Worm (Caenorhabditis elegans) whole organism, L3 larva: Measurements from ENCODE around the gene srw-76.

Source experiments
- R02D3.7 ChIP-seq: fragments of 150-350 bp; optimal IDR thresholded peaks from 2 replicates; lab custom pipeline; 2014; ENCODE audit warnings: missing biosample characterization, missing genetic modification characterization
- ama-1 ChIP-seq: fragments of 150-350 bp; optimal IDR thresholded peaks from 2 replicates; lab custom pipeline; 2018
- ceh-9 ChIP-seq: sonication (generic microtip); optimal IDR thresholded peaks from 2 replicates; lab custom pipeline; 2018; ENCODE audit warnings: missing biosample characterization, missing genetic modification characterization
- egl-27 ChIP-seq: sonication (generic microtip); optimal IDR thresholded peaks from 4 replicates; lab custom pipeline; 2017; ENCODE audit warnings: missing biosample characterization, missing genetic modification reagents, missing genetic modification characterization
- egl-5 ChIP-seq: fragments of 150-350 bp; optimal IDR thresholded peaks from 2 replicates; lab custom pipeline; 2017; ENCODE audit warnings: missing biosample characterization, missing genetic modification reagents, missing genetic modification characterization, inconsistent platforms
- elt-1 ChIP-seq: fragments of 150-350 bp; optimal IDR thresholded peaks from 2 replicates; lab custom pipeline; 2014; ENCODE audit warnings: missing biosample characterization, missing genetic modification characterization
- elt-2 ChIP-seq: sonication (generic microtip); optimal IDR thresholded peaks from 2 replicates; lab custom pipeline; 2016; ENCODE audit warnings: missing genetic modification reagents, mild to moderate bottlenecking, missing genetic modification characterization, missing compliant biosample characterization
- elt-3 ChIP-seq, 3 experiments: fragments of 150-350 bp in 1 of 3; sonication (generic microtip) in 2 of 3; optimal IDR thresholded peaks; 2 replicates in 2 of 3; 4 replicates in 1 of 3; lab custom pipeline; 2014 to 2017; ENCODE audit warnings: missing biosample characterization in 3 of 3, missing genetic modification characterization in 3 of 3
- eor-1 ChIP-seq, 2 experiments: fragments of 150-350 bp; optimal IDR thresholded peaks; 2 replicates each; lab custom pipeline; 2014 to 2018; ENCODE audit warnings: missing biosample characterization in 2 of 2, missing genetic modification characterization in 2 of 2
- fkh-10 ChIP-seq: sonication (generic microtip); optimal IDR thresholded peaks from 2 replicates; lab custom pipeline; 2017; ENCODE audit warnings: missing biosample characterization, missing genetic modification reagents, missing genetic modification characterization
- fkh-2 ChIP-seq: fragments of 150-350 bp; optimal IDR thresholded peaks from 2 replicates; lab custom pipeline; 2014; ENCODE audit warnings: missing biosample characterization, missing genetic modification reagents, missing genetic modification characterization
- hmg-11 ChIP-seq: sonication (generic microtip); optimal IDR thresholded peaks from 2 replicates; lab custom pipeline; 2016; ENCODE audit warnings: missing genetic modification characterization, missing compliant biosample characterization
- jun-1 ChIP-seq: fragments of 150-350 bp; optimal IDR thresholded peaks from 2 replicates; lab custom pipeline; 2014; ENCODE audit warnings: missing biosample characterization, missing genetic modification reagents, missing genetic modification characterization
- lin-39 ChIP-seq: fragments of 150-350 bp; optimal IDR thresholded peaks from 2 replicates; lab custom pipeline; 2018; ENCODE audit warnings: missing biosample characterization, missing genetic modification reagents, missing genetic modification characterization
- lsy-12 ChIP-seq: sonication (generic microtip); optimal IDR thresholded peaks from 2 replicates; lab custom pipeline; 2016; ENCODE audit warnings: mild to moderate bottlenecking, missing genetic modification characterization, missing compliant biosample characterization
- mdl-1 ChIP-seq: fragments of 150-350 bp; optimal IDR thresholded peaks from 2 replicates; lab custom pipeline; 2014; ENCODE audit warnings: missing biosample characterization, missing genetic modification characterization
- nfya-1 ChIP-seq: sonication (generic microtip); optimal IDR thresholded peaks from 2 replicates; lab custom pipeline; 2017; ENCODE audit warnings: missing genetic modification characterization, mild to moderate bottlenecking, missing compliant biosample characterization, antibody characterized with exemption, moderate library complexity; ENCODE audit not compliant: insufficient read depth
- nhr-12 ChIP-seq: fragments of 150-350 bp; optimal IDR thresholded peaks from 2 replicates; lab custom pipeline; 2014; ENCODE audit warnings: missing biosample characterization, missing genetic modification characterization
- nhr-23 ChIP-seq: fragments of 150-350 bp; optimal IDR thresholded peaks from 2 replicates; lab custom pipeline; 2014; ENCODE audit warnings: missing biosample characterization, missing genetic modification reagents, missing genetic modification characterization
- nhr-25 ChIP-seq: sonication (generic microtip); optimal IDR thresholded peaks from 2 replicates; lab custom pipeline; 2017; ENCODE audit warnings: missing biosample characterization, missing genetic modification characterization
- nhr-43 ChIP-seq: sonication (generic microtip); optimal IDR thresholded peaks from 2 replicates; lab custom pipeline; 2016; ENCODE audit warnings: mild to moderate bottlenecking, missing genetic modification characterization, missing compliant biosample characterization; ENCODE audit not compliant: poor library complexity, severe bottlenecking
- nhr-77 ChIP-seq: fragments of 150-350 bp; optimal IDR thresholded peaks from 2 replicates; lab custom pipeline; 2014; ENCODE audit warnings: missing biosample characterization, missing genetic modification characterization
- pha-4 ChIP-seq: fragments of 150-350 bp; optimal IDR thresholded peaks from 2 replicates; lab custom pipeline; 2014; ENCODE audit warnings: missing biosample characterization, missing genetic modification reagents, missing genetic modification characterization
- pqm-1 ChIP-seq: fragments of 150-350 bp; optimal IDR thresholded peaks from 2 replicates; lab custom pipeline; 2017; ENCODE audit warnings: missing biosample characterization, missing genetic modification characterization, inconsistent platforms
- skn-1 ChIP-seq: fragments of 150-350 bp; optimal IDR thresholded peaks from 2 replicates; lab custom pipeline; 2014; ENCODE audit warnings: missing biosample characterization, missing genetic modification characterization
- snpc-4 ChIP-seq: fragments of 150-350 bp; optimal IDR thresholded peaks from 2 replicates; lab custom pipeline; 2014; ENCODE audit warnings: missing biosample characterization, missing genetic modification characterization
- tbx-2 ChIP-seq: sonication (generic microtip); optimal IDR thresholded peaks from 2 replicates; lab custom pipeline; 2016; ENCODE audit warnings: mild to moderate bottlenecking, missing genetic modification characterization, missing compliant biosample characterization
- zag-1 ChIP-seq: fragments of 150-350 bp; optimal IDR thresholded peaks from 2 replicates; lab custom pipeline; 2014; ENCODE audit warnings: missing biosample characterization, missing genetic modification characterization
- ztf-11 ChIP-seq: fragments of 150-350 bp; optimal IDR thresholded peaks from 2 replicates; lab custom pipeline; 2014; ENCODE audit warnings: missing biosample characterization, missing genetic modification characterization
- ztf-4 ChIP-seq: fragments of 150-350 bp; optimal IDR thresholded peaks from 2 replicates; lab custom pipeline; 2014; ENCODE audit warnings: missing biosample characterization, missing genetic modification characterization

Gene srw-76

DNA sequence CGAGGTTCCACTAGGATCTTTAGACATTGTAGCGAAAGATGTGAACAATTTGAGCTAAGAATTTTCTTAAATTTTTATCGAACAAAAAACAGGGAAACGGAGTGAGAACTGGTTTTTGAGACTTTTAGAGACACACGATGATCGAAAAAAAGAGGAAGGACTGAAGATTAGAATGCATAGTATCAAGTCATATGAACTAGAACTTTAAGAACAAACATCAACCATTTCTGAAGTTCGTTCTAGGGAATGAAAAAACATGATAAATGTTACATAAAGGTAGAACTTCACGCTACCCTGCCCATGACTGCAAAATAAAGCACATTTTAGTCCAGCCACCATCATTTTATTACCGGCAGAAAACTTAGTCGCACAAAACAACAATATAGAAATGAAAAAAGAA is 8.3 kb upstream of the srw-76 start, which contains the start of gene W06G6.9:
TSS of gene W06G6.9 (minus strand) at position 101 of the 400 bp plus-strand sequence.
- no peak for TF ChIP-seq elt-2 (tag; lab: Kevin White, UChicago)
- no peak for TF ChIP-seq R02D3.7 (tag; lab: Kevin White, UChicago)
- no peak for TF ChIP-seq jun-1 (tag; lab: Kevin White, UChicago)
- TF ChIP-seq ama-1 (lab: Kevin White, UChicago): no peak
- TF ChIP-seq ztf-4 (tag; lab: Kevin White, UChicago): no peak
- no peak for TF ChIP-seq elt-3 (tag; optimal IDR thresholded peaks at IDR 0.05; lab: Kevin White, UChicago)
- TF ChIP-seq nhr-43 (tag; lab: Kevin White, UChicago): no peak
- TF ChIP-seq nfya-1 (tag; lab: Kevin White, UChicago): no peak
- no peak for TF ChIP-seq snpc-4 (tag; lab: Kevin White, UChicago)
- no peak for TF ChIP-seq fkh-2
- no peak for TF ChIP-seq nhr-25
- TF ChIP-seq pqm-1 (tag; lab: Kevin White, UChicago): no peak
- no peak for TF ChIP-seq ceh-9 (tag; lab: Kevin White, UChicago)
- TF ChIP-seq nhr-12 (tag; lab: Kevin White, UChicago): no peak
- TF ChIP-seq pha-4 (tag; lab: Kevin White, UChicago): no peak
- no peak for TF ChIP-seq nhr-77 (tag; lab: Kevin White, UChicago)
- no peak for TF ChIP-seq lin-39

DNA sequence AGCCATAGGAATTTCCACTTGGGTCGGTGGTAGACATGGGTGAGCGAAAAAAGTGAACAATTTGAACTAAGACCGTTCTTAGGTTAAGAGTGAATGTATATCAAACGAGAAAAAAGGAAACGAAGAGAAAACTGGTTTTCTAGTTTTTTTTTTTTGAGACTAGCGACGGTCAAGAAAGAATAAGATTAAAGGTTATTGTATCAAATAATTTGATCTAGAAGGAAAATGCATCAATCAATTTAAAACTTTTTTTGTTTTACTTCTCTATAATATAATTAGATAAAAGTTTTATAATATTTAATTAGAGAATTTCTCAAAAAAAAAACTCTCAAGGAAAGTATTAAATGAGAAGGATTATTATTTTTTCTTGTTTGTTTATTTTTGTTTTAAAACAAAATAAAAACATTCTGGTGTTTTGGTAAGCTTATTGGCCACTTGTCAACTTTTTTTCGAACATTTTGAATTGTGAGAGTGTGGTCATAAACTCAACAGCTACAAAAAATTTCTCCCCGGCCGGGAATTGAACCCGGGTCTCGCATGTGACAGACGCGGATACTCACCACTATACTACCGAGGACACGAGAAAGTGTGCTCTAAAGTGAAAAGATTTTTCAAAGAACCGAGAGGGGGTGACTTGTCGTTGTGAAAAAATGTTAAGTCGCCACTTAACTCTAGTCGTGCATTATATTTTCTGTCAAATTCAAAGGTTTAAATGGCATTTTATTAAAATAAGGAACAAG is 7.3 kb upstream of the srw-76 start, which contains the start of gene W06G6.17:
TSS of gene W06G6.17 (minus strand) at position 51 of the 740 bp plus-strand sequence.
- TF ChIP-seq egl-5 (no peak), elt-1 (tag; lab: Kevin White, UChicago) (no peak), tbx-2 (no peak), elt-2 (tag; lab: Kevin White, UChicago) (peak; percentile 11), nfya-1 (tag; lab: Kevin White, UChicago) (no peak), egl-27 (tag; lab: Kevin White, UChicago) (no peak)

ce11 chrV:16643558-16643957 is 5.5 kb upstream of the srw-76 start, which contains the start of gene srw-77:
srw-77 (minus strand) TSS chrV:16643658.
- TF ChIP-seq skn-1 (tag; lab: Kevin White, UChicago) (no peak), hmg-11 (tag; lab: Kevin White, UChicago) (no peak), ztf-11 (tag; lab: Kevin White, UChicago) (no peak), mdl-1 (tag; lab: Kevin White, UChicago) (no peak), elt-3 (tag; optimal IDR thresholded peaks at IDR 0.05; lab: Kevin White, UChicago) (no peak), pha-4 (tag; lab: Kevin White, UChicago) (no peak), nhr-25 (no peak), eor-1 (tag; optimal IDR thresholded peaks at IDR 0.05; lab: Kevin White, UChicago) (no peak), nhr-77 (tag; lab: Kevin White, UChicago) (no peak), jun-1 (tag; lab: Kevin White, UChicago) (no peak)

DNA sequence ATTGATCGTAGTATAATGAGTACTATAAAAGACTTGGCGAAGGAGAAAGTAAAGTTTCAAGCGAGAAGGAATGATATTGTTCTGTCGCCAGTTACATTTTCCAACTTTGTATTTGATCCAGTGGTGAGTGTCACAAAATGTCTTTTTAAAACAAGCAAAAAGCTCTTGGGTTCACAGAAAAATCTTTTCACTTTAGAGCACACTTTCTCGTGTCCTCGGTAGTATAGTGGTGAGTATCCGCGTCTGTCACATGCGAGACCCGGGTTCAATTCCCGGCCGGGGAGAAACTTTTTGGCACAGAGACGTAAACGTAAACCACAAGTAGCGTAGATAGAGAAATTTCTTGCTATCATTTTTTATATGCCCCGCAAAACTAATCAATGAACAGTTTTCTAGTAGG is 2.3 kb upstream of the srw-76 start:
- TF ChIP-seq lsy-12 (tag; lab: Kevin White, UChicago): no peak
- TF ChIP-seq nhr-23 (tag; lab: Kevin White, UChicago): no peak
- TF ChIP-seq nhr-12 (tag; lab: Kevin White, UChicago): no peak
- TF ChIP-seq fkh-10 (GFP tag; lab: Kevin White, UChicago): no peak
- peak; percentile 32 for TF ChIP-seq elt-2 (tag; lab: Kevin White, UChicago)
- no peak for TF ChIP-seq eor-1 (tag; optimal IDR thresholded peaks at IDR 0.05; lab: Kevin White, UChicago)
- TF ChIP-seq zag-1 (tag; lab: Kevin White, UChicago): no peak

- TF ChIP-seq lsy-12 (tag; lab: Kevin White, UChicago) (no peak), elt-2 (tag; lab: Kevin White, UChicago) (peak; percentile 28)
Observed at ce11 chrV:16635911-16636310, 2.2 kb downstream of the srw-76 start, which contains the start of gene mltn-11. mltn-11 (plus strand) TSS chrV:16636186.
